Fruit fly (Drosophila melanogaster) whole organism, wandering third instar larva: Measurements from ENCODE around the gene prd1.

Experiments
- Abd-B ChIP-seq: fragments of >200 bp; optimal IDR thresholded peaks from 2 replicates; lab custom pipeline; 2017; ENCODE audit warnings: missing biosample characterization, missing genetic modification characterization
- CG32264 ChIP-seq: fragments of 200-800 bp; sonication (Bioruptor generic); optimal IDR thresholded peaks from 2 replicates; lab custom pipeline; 2016; ENCODE audit warnings: missing biosample characterization, missing genetic modification characterization
- CG9705 ChIP-seq: fragments of 200-800 bp; sonication (Bioruptor generic); optimal IDR thresholded peaks from 2 replicates; lab custom pipeline; 2018; ENCODE audit warnings: missing biosample characterization, mild to moderate bottlenecking, missing genetic modification characterization
- Dfd ChIP-seq: fragments of >200 bp; optimal IDR thresholded peaks from 2 replicates; lab custom pipeline; 2017; ENCODE audit warnings: missing biosample characterization, missing genetic modification characterization
- Dif ChIP-seq: fragments of 200-275, 200-300 bp; sonication (Bioruptor generic); optimal IDR thresholded peaks from 2 replicates; lab custom pipeline; 2018; ENCODE audit warnings: missing biosample characterization, missing genetic modification characterization; ENCODE audit not compliant: partially characterized antibody
- GATAd ChIP-seq: sonication (Bioruptor generic); optimal IDR thresholded peaks from 2 replicates; lab custom pipeline; 2016; ENCODE audit warnings: missing biosample characterization, missing genetic modification characterization
- HLH106 ChIP-seq: fragments of 200-800 bp; optimal IDR thresholded peaks from 3 replicates; lab custom pipeline; 2019; ENCODE audit warnings: missing biosample characterization, mild to moderate bottlenecking, missing genetic modification characterization, moderate library complexity
- Hr83 ChIP-seq: fragments of 200-300 bp; sonication (Bioruptor generic); optimal IDR thresholded peaks from 2 replicates; lab custom pipeline; 2016; ENCODE audit warnings: missing biosample characterization, mild to moderate bottlenecking, missing genetic modification characterization, moderate library complexity; ENCODE audit not compliant: poor library complexity, severe bottlenecking
- Jra ChIP-seq: sonication (Bioruptor generic); optimal IDR thresholded peaks from 2 replicates; lab custom pipeline; 2016; ENCODE audit warnings: missing biosample characterization, missing genetic modification characterization
- Mio ChIP-seq: sonication (Bioruptor generic); optimal IDR thresholded peaks from 2 replicates; lab custom pipeline; 2016; ENCODE audit warnings: missing biosample characterization, missing genetic modification characterization
- Myc ChIP-seq: fragments of >200 bp; optimal IDR thresholded peaks from 2 replicates; lab custom pipeline; 2017
- N ChIP-seq: fragments of >200 bp; optimal IDR thresholded peaks from 2 replicates; lab custom pipeline; 2018; ENCODE audit warnings: missing biosample characterization, missing external identifiers, missing genetic modification characterization
- OdsH ChIP-seq: fragments of 200-800 bp; sonication (Bioruptor generic); optimal IDR thresholded peaks from 2 replicates; lab custom pipeline; 2016; ENCODE audit warnings: missing biosample characterization, mild to moderate bottlenecking, missing genetic modification characterization
- Rel ChIP-seq, 2 experiments: fragments of 200-800 bp; sonication (Bioruptor generic) in 1 of 2; optimal IDR thresholded peaks; 2 replicates in 1 of 2; 3 replicates in 1 of 2; lab custom pipeline; 2016 to 2019; ENCODE audit warnings: mild to moderate bottlenecking in 2 of 2, missing biosample characterization in 2 of 2, missing genetic modification characterization in 2 of 2, moderate library complexity in 1 of 2
- Sp1 ChIP-seq: fragments of 200-800 bp; sonication (Bioruptor generic); optimal IDR thresholded peaks from 3 replicates; lab custom pipeline; 2019; ENCODE audit warnings: missing biosample characterization, mild to moderate bottlenecking, missing genetic modification characterization, moderate library complexity
- Vsx2 ChIP-seq: fragments of 200-300, 225-300 bp; sonication (Bioruptor generic); optimal IDR thresholded peaks from 2 replicates; lab custom pipeline; 2018; ENCODE audit warnings: missing biosample characterization, missing genetic modification characterization; ENCODE audit not compliant: partially characterized antibody
- br ChIP-seq: fragments of 200-800 bp; sonication (Bioruptor generic); optimal IDR thresholded peaks from 2 replicates; lab custom pipeline; 2016; ENCODE audit warnings: missing biosample characterization, missing genetic modification characterization
- brk ChIP-seq: fragments of 200-800 bp; sonication (Bioruptor generic); optimal IDR thresholded peaks from 2 replicates; lab custom pipeline; 2016; ENCODE audit warnings: missing biosample characterization, mild to moderate bottlenecking, missing genetic modification characterization
- dl ChIP-seq, 2 experiments: fragments of 175-275, 200-275 bp in 1 of 2; fragments of 200-275 bp in 1 of 2; sonication (Bioruptor generic); optimal IDR thresholded peaks; lab custom pipeline; 2018; ENCODE audit warnings: mild to moderate bottlenecking in 2 of 2, missing biosample characterization in 2 of 2, missing genetic modification characterization in 2 of 2, moderate library complexity in 2 of 2; ENCODE audit not compliant: partially characterized antibody in 2 of 2, insufficient read depth in 1 of 2
- dmrt93B ChIP-seq: fragments of 200-800 bp; sonication (Bioruptor generic); optimal IDR thresholded peaks from 2 replicates; lab custom pipeline; 2018; ENCODE audit warnings: missing biosample characterization, mild to moderate bottlenecking, missing genetic modification characterization
- dsf ChIP-seq: sonication (Bioruptor generic); optimal IDR thresholded peaks from 2 replicates; lab custom pipeline; 2016; ENCODE audit warnings: missing biosample characterization, missing genetic modification characterization, borderline replicate concordance
- ey ChIP-seq: fragments of 200-800 bp; sonication (Bioruptor generic); optimal IDR thresholded peaks from 2 replicates; lab custom pipeline; 2016; ENCODE audit warnings: missing biosample characterization, missing genetic modification characterization
- foxo ChIP-seq, 2 experiments: fragments of 200-800 bp; sonication (Bioruptor generic); optimal IDR thresholded peaks; 2 replicates in 1 of 2; 3 replicates in 1 of 2; lab custom pipeline; 2016 to 2017; ENCODE audit warnings: missing biosample characterization in 2 of 2, missing genetic modification characterization in 2 of 2
- fru ChIP-seq: fragments of 200-800 bp; sonication (Bioruptor generic); optimal IDR thresholded peaks from 3 replicates; lab custom pipeline; 2016; ENCODE audit warnings: missing biosample characterization, mild to moderate bottlenecking, missing genetic modification characterization
- h ChIP-seq: fragments of 200-800 bp; sonication (Bioruptor generic); optimal IDR thresholded peaks from 3 replicates; lab custom pipeline; 2016; ENCODE audit warnings: missing biosample characterization, mild to moderate bottlenecking, missing genetic modification characterization
- jim ChIP-seq: fragments of 175-275, 200-325 bp; sonication (Bioruptor generic); optimal IDR thresholded peaks from 2 replicates; lab custom pipeline; 2016; ENCODE audit warnings: missing biosample characterization, mild to moderate bottlenecking, missing genetic modification characterization
- pan ChIP-seq: fragments of >200 bp; optimal IDR thresholded peaks from 2 replicates; lab custom pipeline; 2017
- psq ChIP-seq: fragments of 200-800 bp; sonication (Bioruptor generic); optimal IDR thresholded peaks from 3 replicates; lab custom pipeline; 2017; ENCODE audit warnings: missing biosample characterization, mild to moderate bottlenecking, missing genetic modification characterization, moderate library complexity
- rgr ChIP-seq: fragments of 200-800 bp; sonication (Bioruptor generic); optimal IDR thresholded peaks from 3 replicates; lab custom pipeline; 2016; ENCODE audit warnings: missing biosample characterization, mild to moderate bottlenecking, missing genetic modification characterization
- sage ChIP-seq: fragments of 200-800 bp; sonication (Bioruptor generic); optimal IDR thresholded peaks from 2 replicates; lab custom pipeline; 2016; ENCODE audit warnings: missing biosample characterization, mild to moderate bottlenecking, missing genetic modification characterization
- sv ChIP-seq: fragments of 200-800 bp; sonication (Bioruptor generic); optimal IDR thresholded peaks from 3 replicates; lab custom pipeline; 2016; ENCODE audit warnings: missing biosample characterization, missing genetic modification characterization
- tai ChIP-seq: sonication (Bioruptor generic); optimal IDR thresholded peaks from 2 replicates; lab custom pipeline; 2016; ENCODE audit warnings: missing biosample characterization, missing genetic modification characterization
- usp ChIP-seq: fragments of >200 bp; optimal IDR thresholded peaks from 2 replicates; lab custom pipeline; 2017; ENCODE audit warnings: missing biosample characterization, missing genetic modification characterization
- woc ChIP-seq: sonication (Bioruptor generic); optimal IDR thresholded peaks from 2 replicates; lab custom pipeline; 2016; ENCODE audit warnings: missing biosample characterization, mild to moderate bottlenecking, missing genetic modification characterization

Gene prd1

dm6 chr3R:11764279-11764880 lies 22.4 kb downstream of the prd1 start, which contains the start of gene Lk6:
Gene Lk6 (minus strand): TSS chr3R:11764457.
- TF ChIP-seq usp (GFP tag; lab: Kevin White, UChicago) (no peak), CG9705 (GFP tag; lab: Kevin White, UChicago) (peak; percentile 48), woc (GFP tag; lab: Kevin White, UChicago) (no peak), HLH106 (tag; lab: Kevin White, UChicago) (peak; percentile 45), CG32264 (GFP tag; lab: Kevin White, UChicago) (no peak), rgr (peak; percentile 50), dl (GFP tag; optimal IDR thresholded peaks at IDR 0.05; lab: Kevin White, UChicago; ENCODE audit: insufficient read depth in 1 of 2, partially characterized antibody in 2 of 2) (no peak), OdsH (GFP tag; lab: Kevin White, UChicago) (peak; percentile 40), brk (GFP tag; lab: Kevin White, UChicago) (peak; percentile 70), ey (no peak), Rel (GFP tag; optimal IDR thresholded peaks at IDR 0.05; lab: Kevin White, UChicago) (no peak), Rel (tag; optimal IDR thresholded peaks at IDR 0.05; lab: Kevin White, UChicago) (peak; percentile 65), Jra (GFP tag; lab: Kevin White, UChicago) (peak; percentile 46), Abd-B (GFP tag; lab: Kevin White, UChicago) (no peak), pan (no peak), br (GFP tag; lab: Kevin White, UChicago) (peak; percentile 58), psq (GFP tag; lab: Kevin White, UChicago) (peak; percentile 13), Dif (GFP tag; lab: Kevin White, UChicago) (peak; percentile 72), fru (GFP tag; lab: Kevin White, UChicago) (peak; percentile 57), GATAd (GFP tag; lab: Kevin White, UChicago) (no peak), Dfd (GFP tag; lab: Kevin White, UChicago) (no peak), Vsx2 (no peak), Mio (GFP tag; lab: Kevin White, UChicago) (no peak), jim (GFP tag; lab: Kevin White, UChicago) (peak; percentile 38), Myc (lab: Kevin White, UChicago) (peak; percentile 14), foxo (GFP tag; optimal IDR thresholded peaks at IDR 0.05; lab: Kevin White, UChicago) (peak in 1 of 2 experiments; percentile 52), N (GFP tag; lab: Kevin White, UChicago) (no peak), sage (peak; percentile 69), Sp1 (GFP tag; lab: Kevin White, UChicago) (peak; percentile 84), h (GFP tag; lab: Kevin White, UChicago) (peak; percentile 58), tai (GFP tag; lab: Kevin White, UChicago) (no peak), Hr83 (GFP tag; lab: Kevin White, UChicago) (peak; percentile 53), sv (no peak), dsf (GFP tag; lab: Kevin White, UChicago) (no peak), dmrt93B (GFP tag; lab: Kevin White, UChicago) (peak; percentile 23)

- no peak for TF ChIP-seq Rel (GFP tag; optimal IDR thresholded peaks at IDR 0.05; lab: Kevin White, UChicago)
- TF ChIP-seq Rel (tag; optimal IDR thresholded peaks at IDR 0.05; lab: Kevin White, UChicago) = peak; percentile 55
- TF ChIP-seq dsf (GFP tag; lab: Kevin White, UChicago) = no peak
- TF ChIP-seq psq (GFP tag; lab: Kevin White, UChicago) = peak; percentile 26
These were observed 23.1 kb downstream of the prd1 start for dm6 chr3R:11763494-11764278.

- TF ChIP-seq tai (GFP tag; lab: Kevin White, UChicago) (no peak), Rel (GFP tag; optimal IDR thresholded peaks at IDR 0.05; lab: Kevin White, UChicago) (no peak), Rel (tag; optimal IDR thresholded peaks at IDR 0.05; lab: Kevin White, UChicago) (peak; percentile 29)
These were observed 24.3 kb downstream of the prd1 start for dm6 chr3R:11762500-11762899.
